Worm (Caenorhabditis elegans): Measurements from ENCODE around the gene fbxb-85.

The fbxb-85 gene

DNA sequence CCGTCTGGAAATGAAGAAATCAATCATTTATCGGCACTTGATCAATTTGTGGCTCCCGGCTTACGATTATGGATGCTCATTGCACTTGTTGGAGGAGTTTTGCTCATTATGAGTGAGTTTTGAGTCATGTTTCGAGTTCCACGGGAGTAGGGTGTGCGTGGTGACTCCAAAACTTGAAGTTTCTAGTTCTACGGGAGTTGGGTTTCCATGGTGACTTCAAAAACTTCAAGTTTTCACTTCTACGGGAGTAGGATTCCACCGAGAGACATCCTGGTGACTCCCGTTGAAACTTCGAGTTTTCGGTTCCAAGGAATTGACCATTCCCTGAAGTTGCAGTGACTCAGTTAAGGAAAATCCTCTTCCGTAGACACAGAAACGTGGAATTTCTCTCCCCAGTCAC is 8.1 kb upstream of the fbxb-85 start (continued):
- peak; percentile 37 for TF ChIP-seq nhr-19 (GFP tag; conservative IDR thresholded peaks at IDR 0.05)
- no peak for TF ChIP-seq skn-1 (tag; optimal IDR thresholded peaks at IDR 0.05)
- no peak for TF ChIP-seq nhr-11 (tag; optimal IDR thresholded peaks at IDR 0.05)
- TF ChIP-seq snu-23 (GFP tag; optimal IDR thresholded peaks at IDR 0.05), result no peak
- TF ChIP-seq pqm-1 (tag; optimal IDR thresholded peaks at IDR 0.05), result no peak
- no peak for TF ChIP-seq pag-3 (tag; optimal IDR thresholded peaks at IDR 0.05; ENCODE audit: borderline replicate concordance, insufficient read depth)
- peak; percentile 75 for TF ChIP-seq lir-3 (tag; optimal IDR thresholded peaks at IDR 0.05; ENCODE audit: poor library complexity)
- TF ChIP-seq nhr-77 (tag; optimal IDR thresholded peaks at IDR 0.05), result no peak
- TF ChIP-seq nhr-84 (tag; optimal IDR thresholded peaks at IDR 0.05), result no peak
- no peak for TF ChIP-seq snpc-4 (tag; optimal IDR thresholded peaks at IDR 0.05)
- TF ChIP-seq fkh-10 (GFP tag; optimal IDR thresholded peaks at IDR 0.05), result no peak
- peak; percentile 77 for TF ChIP-seq unc-98 (GFP tag; IDR thresholded peaks at IDR 0.05)
- no peak for TF ChIP-seq dpl-1 (GFP tag; optimal IDR thresholded peaks at IDR 0.05)
- TF ChIP-seq C16A3.4 (tag; optimal IDR thresholded peaks at IDR 0.05), result no peak
- TF ChIP-seq tbx-2 (tag; optimal IDR thresholded peaks at IDR 0.05), result peak; percentile 49
- peak in 1 of 2 experiments; percentile 80 for TF ChIP-seq ztf-11 (tag; optimal IDR thresholded peaks at IDR 0.05)
- TF ChIP-seq lin-15B (tag; optimal IDR thresholded peaks at IDR 0.05), result no peak
- no peak for TF ChIP-seq lin-13 (GFP tag; optimal IDR thresholded peaks at IDR 0.05)
- TF ChIP-seq pax-3 (tag; optimal IDR thresholded peaks at IDR 0.05), result peak; percentile 11
- no peak for TF ChIP-seq lin-35 (GFP tag; optimal IDR thresholded peaks at IDR 0.05)
- TF ChIP-seq ceh-82 (tag; optimal IDR thresholded peaks at IDR 0.05), result no peak
- no peak for TF ChIP-seq C04F5.9 (tag; optimal IDR thresholded peaks at IDR 0.05)
- TF ChIP-seq ces-1 (GFP tag; optimal IDR thresholded peaks at IDR 0.05), result no peak
- no peak for TF ChIP-seq ama-1 (optimal IDR thresholded peaks at IDR 0.05)
- TF ChIP-seq fos-1 (tag; optimal IDR thresholded peaks at IDR 0.05), result no peak
- no peak for TF ChIP-seq irx-1 (tag; optimal IDR thresholded peaks at IDR 0.05)
- no peak for TF ChIP-seq aha-1 (tag; optimal IDR thresholded peaks at IDR 0.05)
- TF ChIP-seq sup-37 (GFP tag; optimal IDR thresholded peaks at IDR 0.05), result no peak
- TF ChIP-seq lin-39 (tag; optimal IDR thresholded peaks at IDR 0.05), result no peak
- TF ChIP-seq C34B4.2 (tag; optimal IDR thresholded peaks at IDR 0.05), result no peak
- TF ChIP-seq alr-1 (tag; optimal IDR thresholded peaks at IDR 0.05; ENCODE audit: borderline replicate concordance), result peak; percentile 26
- no peak for TF ChIP-seq zip-4 (GFP tag; optimal IDR thresholded peaks at IDR 0.05)
- peak; percentile 26 to 62 for TF ChIP-seq efl-1 (optimal IDR thresholded peaks at IDR 0.05)
- peak in 1 of 2 experiments; percentile 62 for TF ChIP-seq efl-1 (GFP tag; optimal IDR thresholded peaks at IDR 0.05 in 1 of 2)
- no peak for TF ChIP-seq nhr-20 (tag; optimal IDR thresholded peaks at IDR 0.05)
- TF ChIP-seq ceh-8 (GFP tag; optimal IDR thresholded peaks at IDR 0.05), result no peak
- TF ChIP-seq mdl-1 (tag; optimal IDR thresholded peaks at IDR 0.05), result no peak
- no peak for TF ChIP-seq hlh-17 (GFP tag; optimal IDR thresholded peaks at IDR 0.05; ENCODE audit: borderline replicate concordance)
- no peak for TF ChIP-seq egl-27 (tag; optimal IDR thresholded peaks at IDR 0.05)
- peak; percentile 34 for TF ChIP-seq egl-13 (tag; optimal IDR thresholded peaks at IDR 0.05)

DNA sequence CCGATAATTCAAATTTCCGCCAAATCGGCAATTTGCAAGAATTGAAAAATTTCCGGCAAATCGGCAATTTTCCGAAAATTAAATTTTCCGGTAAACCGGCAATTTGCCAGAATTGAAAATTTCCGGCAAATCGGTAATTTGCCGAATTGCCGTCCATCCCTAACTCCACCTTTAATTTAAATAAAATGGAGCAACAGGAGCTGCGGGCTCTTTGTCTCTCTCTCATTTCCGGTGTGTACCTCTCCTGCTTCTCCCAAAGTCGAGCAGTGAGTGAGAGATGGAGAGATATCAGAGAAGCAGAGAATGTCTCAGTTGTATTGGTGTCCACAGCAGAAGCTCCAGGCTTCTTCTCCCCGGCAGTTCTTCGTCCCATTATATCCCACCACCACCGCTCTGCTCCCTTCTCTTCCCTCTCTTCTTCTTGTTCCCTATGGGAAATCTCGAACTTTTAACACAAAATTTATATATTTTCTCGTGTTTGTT is 6.7 kb upstream of the fbxb-85 start, which contains the start of gene Y39A1C.1:
Y39A1C.1 (plus strand) TSS at position 51 of the 483 bp plus-strand sequence.
- peak; percentile 5 for TF ChIP-seq skn-1 (tag; optimal IDR thresholded peaks at IDR 0.05)
- peak; percentile 53 for TF ChIP-seq dsc-1 (tag; optimal IDR thresholded peaks at IDR 0.05)
- TF ChIP-seq alr-1 (tag; optimal IDR thresholded peaks at IDR 0.05; ENCODE audit: borderline replicate concordance), result no peak
- no peak for TF ChIP-seq sox-4 (tag; optimal IDR thresholded peaks at IDR 0.05)
- TF ChIP-seq lir-3 (tag; optimal IDR thresholded peaks at IDR 0.05; ENCODE audit: poor library complexity), result no peak
- TF ChIP-seq C34B4.2 (tag; optimal IDR thresholded peaks at IDR 0.05), result no peak
- TF ChIP-seq C16A3.4 (tag; optimal IDR thresholded peaks at IDR 0.05), result no peak
- peak in 1 of 3 experiments; percentile 5 for TF ChIP-seq dpl-1 (GFP tag; optimal IDR thresholded peaks at IDR 0.05)
- no peak for TF ChIP-seq mep-1 (tag; optimal IDR thresholded peaks at IDR 0.05)
- TF ChIP-seq aha-1 (tag; optimal IDR thresholded peaks at IDR 0.05), result no peak
- TF ChIP-seq mdl-1 (tag; optimal IDR thresholded peaks at IDR 0.05), result no peak
- TF ChIP-seq lin-35 (GFP tag; optimal IDR thresholded peaks at IDR 0.05), result peak in 1 of 2 experiments; percentile 34
- TF ChIP-seq efl-1 (optimal IDR thresholded peaks at IDR 0.05), result peak; percentile 14 to 18
- peak in 1 of 2 experiments; percentile 22 for TF ChIP-seq efl-1 (GFP tag; optimal IDR thresholded peaks at IDR 0.05 in 1 of 2)
- 0 out of 2 replicates have a peak, but pooled peaks have one; percentile 11 for TF ChIP-seq mab-9 (GFP tag; IDR thresholded peaks at IDR 0.05)
- TF ChIP-seq efl-3 (GFP tag; optimal IDR thresholded peaks at IDR 0.05), result no peak
- TF ChIP-seq ceh-63 (GFP tag; optimal IDR thresholded peaks at IDR 0.05), result no peak
- TF ChIP-seq nhr-47 (tag; optimal IDR thresholded peaks at IDR 0.05), result peak; percentile 14
- peak; percentile 50 for TF ChIP-seq fkh-8 (tag; optimal IDR thresholded peaks at IDR 0.05)
- no peak for TF ChIP-seq nhr-237 (tag; optimal IDR thresholded peaks at IDR 0.05)
- no peak for TF ChIP-seq ceh-88 (GFP tag; IDR thresholded peaks at IDR 0.05)
- peak; percentile 56 for TF ChIP-seq rnt-1 (tag; optimal IDR thresholded peaks at IDR 0.05)
- no peak for TF ChIP-seq zag-1 (tag; optimal IDR thresholded peaks at IDR 0.05)
